Worm (Caenorhabditis elegans): ENCODE results near the gene gadr-4.

ce11 chrII:4040066-4040465 is 22.3 kb downstream of the gadr-4 start:
- no peak for TF ChIP-seq flt-1 (GFP tag; IDR thresholded peaks at IDR 0.05)
- TF ChIP-seq med-1 (GFP tag; optimal IDR thresholded peaks at IDR 0.05; ENCODE audit: insufficient read depth) = no peak
- TF ChIP-seq cog-1 (tag; optimal IDR thresholded peaks at IDR 0.05) = no peak

Data from whole organism, midembryonic.